Fruit fly (Drosophila melanogaster) whole organism, embryonic: ENCODE data around the gene yellow-b.

ENCODE experiments used
- Atf3 ChIP-seq: fragments of 200-800 bp; sonication (Bioruptor generic); optimal IDR thresholded peaks from 3 replicates; lab custom pipeline; 2016; ENCODE audit warnings: missing biosample characterization, missing genetic modification characterization
- CG10274 ChIP-seq: fragments of 200-800 bp; sonication (Bioruptor generic); optimal IDR thresholded peaks from 3 replicates; lab custom pipeline; 2017; ENCODE audit warnings: missing biosample characterization, mild to moderate bottlenecking, missing genetic modification characterization
- CG10959 ChIP-seq: fragments of 200-800 bp; sonication (Bioruptor generic); IDR thresholded peaks from 2 replicates; pipeline ENCODE4 v1.3.6; 2022; ENCODE audit warnings: missing biosample characterization, missing genetic modification characterization
- CG11456 ChIP-seq: fragments of 200-800 bp; sonication (Bioruptor generic); IDR thresholded peaks from 3 replicates; pipeline ENCODE4 v1.3.6; 2022; ENCODE audit warnings: missing biosample characterization, missing genetic modification characterization
- CG11504 ChIP-seq: fragments of 200-800 bp; sonication (Bioruptor generic); optimal IDR thresholded peaks from 3 replicates; lab custom pipeline; 2019; ENCODE audit warnings: missing biosample characterization, mild to moderate bottlenecking, missing genetic modification characterization, moderate library complexity
- CG11560 ChIP-seq: fragments of 200-800 bp; sonication (Bioruptor generic); IDR thresholded peaks from 3 replicates; pipeline ENCODE4 v1.3.6; 2022; ENCODE audit warnings: missing biosample characterization, missing genetic modification characterization
- CG12942 ChIP-seq: fragments of 200-800 bp; sonication (Bioruptor generic); optimal IDR thresholded peaks from 3 replicates; lab custom pipeline; 2016; ENCODE audit warnings: missing biosample characterization, missing genetic modification characterization
- CG16863 ChIP-seq: fragments of 200-800 bp; sonication (Bioruptor generic); optimal IDR thresholded peaks from 3 replicates; lab custom pipeline; 2016; ENCODE audit warnings: missing biosample characterization, missing genetic modification characterization
- CG17186 ChIP-seq: fragments of 200-800 bp; sonication (Bioruptor generic); optimal IDR thresholded peaks from 3 replicates; lab custom pipeline; 2017; ENCODE audit warnings: missing biosample characterization, missing genetic modification reagents, missing genetic modification characterization
- CG1792 ChIP-seq: fragments of 200-800 bp; sonication (Bioruptor generic); optimal IDR thresholded peaks from 2 replicates; lab custom pipeline; 2016; ENCODE audit warnings: missing biosample characterization, missing genetic modification characterization
- CG18619 ChIP-seq: fragments of 200-800 bp; sonication (Bioruptor generic); optimal IDR thresholded peaks from 3 replicates; lab custom pipeline; 2017; ENCODE audit warnings: missing biosample characterization, mild to moderate bottlenecking, missing genetic modification characterization
- CG2120 ChIP-seq: fragments of 200-800 bp; sonication (Bioruptor generic); optimal IDR thresholded peaks from 3 replicates; lab custom pipeline; 2016; ENCODE audit warnings: missing biosample characterization, missing genetic modification characterization
- CG2199 ChIP-seq: fragments of 200-800 bp; sonication (Bioruptor generic); IDR thresholded peaks from 3 replicates; pipeline ENCODE4 v1.3.6; 2022; ENCODE audit warnings: missing biosample characterization, missing genetic modification characterization
- CG2202 ChIP-seq: fragments of 200-800 bp; sonication (Bioruptor generic); optimal IDR thresholded peaks from 2 replicates; lab custom pipeline; 2018; ENCODE audit warnings: missing biosample characterization, mild to moderate bottlenecking, missing genetic modification characterization
- CG30403 ChIP-seq: fragments of 200-800 bp; sonication (Bioruptor generic); optimal IDR thresholded peaks from 3 replicates; lab custom pipeline; 2016; ENCODE audit warnings: missing biosample characterization, missing genetic modification characterization
- CG32532 ChIP-seq: fragments of 200-800 bp; sonication (Bioruptor generic); IDR thresholded peaks from 2 replicates; pipeline ENCODE4 v1.3.6; 2022; ENCODE audit warnings: missing biosample characterization, missing genetic modification characterization
- CG3995 ChIP-seq: fragments of 200-800 bp; sonication (Bioruptor generic); optimal IDR thresholded peaks from 3 replicates; lab custom pipeline; 2016; ENCODE audit warnings: missing biosample characterization, missing genetic modification characterization
- CG4360 ChIP-seq: fragments of 200-800 bp; sonication (Bioruptor generic); IDR thresholded peaks from 2 replicates; pipeline ENCODE4 v1.3.6; 2022; ENCODE audit warnings: missing biosample characterization, missing genetic modification characterization
- CG4730 ChIP-seq: fragments of 200-800 bp; sonication (Bioruptor generic); IDR thresholded peaks from 2 replicates; pipeline ENCODE4 v1.3.6; 2022; ENCODE audit warnings: missing biosample characterization, missing genetic modification characterization
- CG5180 ChIP-seq: fragments of 200-800 bp; sonication (Bioruptor generic); optimal IDR thresholded peaks from 3 replicates; lab custom pipeline; 2017; ENCODE audit warnings: missing biosample characterization, missing genetic modification characterization, mild to moderate bottlenecking, moderate library complexity, missing genetic modification reagents
- CG9797 ChIP-seq: fragments of 200-800 bp; sonication (Bioruptor generic); optimal IDR thresholded peaks from 3 replicates; lab custom pipeline; 2018; ENCODE audit warnings: missing biosample characterization, mild to moderate bottlenecking, missing genetic modification characterization
- Ets97D ChIP-seq: fragments of 200-800 bp; sonication (Bioruptor generic); optimal IDR thresholded peaks from 3 replicates; lab custom pipeline; 2016; ENCODE audit warnings: missing biosample characterization, missing genetic modification characterization
- Fer3 ChIP-seq: fragments of 200-800 bp; sonication (Bioruptor generic); optimal IDR thresholded peaks from 2 replicates; lab custom pipeline; 2018; ENCODE audit warnings: missing biosample characterization, mild to moderate bottlenecking, missing genetic modification characterization, moderate library complexity
- Lpt ChIP-seq: fragments of >200 bp; optimal IDR thresholded peaks from 2 replicates; lab custom pipeline; 2018; ENCODE audit warnings: missing biosample characterization, missing genetic modification characterization
- Mad ChIP-seq: fragments of 200-800 bp; sonication (Bioruptor generic); optimal IDR thresholded peaks from 2 replicates; lab custom pipeline; 2016; ENCODE audit warnings: missing biosample characterization, missing genetic modification characterization
- Myb ChIP-seq: fragments of 200-800 bp; sonication (Bioruptor generic); optimal IDR thresholded peaks from 2 replicates; lab custom pipeline; 2016; ENCODE audit warnings: missing biosample characterization, missing genetic modification characterization
- NfI ChIP-seq: fragments of 200-800 bp; sonication (Bioruptor generic); optimal IDR thresholded peaks from 3 replicates; lab custom pipeline; 2018; ENCODE audit warnings: missing biosample characterization, mild to moderate bottlenecking, missing genetic modification characterization, moderate library complexity
- Pdp1 ChIP-seq, 2 experiments: fragments of 200-800 bp; sonication (Bioruptor generic); optimal IDR thresholded peaks; 3 replicates each; lab custom pipeline; 2016; ENCODE audit warnings: missing biosample characterization in 2 of 2, missing genetic modification characterization in 2 of 2, mild to moderate bottlenecking in 1 of 2, moderate library complexity in 1 of 2
- Sin3A ChIP-seq: fragments of >200 bp; optimal IDR thresholded peaks from 2 replicates; lab custom pipeline; 2018
- abd-A ChIP-seq: fragments of 200-800 bp; sonication (Bioruptor generic); optimal IDR thresholded peaks from 3 replicates; lab custom pipeline; 2019; ENCODE audit warnings: missing biosample characterization, mild to moderate bottlenecking, missing genetic modification characterization, moderate library complexity
- amos ChIP-seq: fragments of 200-800 bp; sonication (Bioruptor generic); IDR thresholded peaks from 2 replicates; pipeline ENCODE4 v1.3.6; 2022; ENCODE audit warnings: missing biosample characterization, missing genetic modification characterization; ENCODE audit not compliant: partially characterized antibody
- bowl ChIP-seq: fragments of 200-800 bp; sonication (Bioruptor generic); IDR thresholded peaks from 2 replicates; pipeline ENCODE4 v1.3.6; 2022; ENCODE audit warnings: missing biosample characterization, missing genetic modification characterization
- cwo ChIP-seq: fragments of 200-800 bp; sonication (Bioruptor generic); optimal IDR thresholded peaks from 3 replicates; lab custom pipeline; 2017; ENCODE audit warnings: missing biosample characterization, missing genetic modification characterization, mild to moderate bottlenecking, moderate library complexity, missing genetic modification reagents
- emc ChIP-seq: fragments of 200-800 bp; sonication (Bioruptor generic); optimal IDR thresholded peaks from 2 replicates; lab custom pipeline; 2016; ENCODE audit warnings: missing biosample characterization, missing genetic modification characterization
- fd102C ChIP-seq: fragments of 200-800 bp; sonication (Bioruptor generic); optimal IDR thresholded peaks from 2 replicates; lab custom pipeline; 2018; ENCODE audit warnings: missing biosample characterization, mild to moderate bottlenecking, missing genetic modification characterization, moderate library complexity
- fd96Cb ChIP-seq: fragments of 200-800 bp; sonication (Bioruptor generic); optimal IDR thresholded peaks from 2 replicates; lab custom pipeline; 2018; ENCODE audit warnings: missing biosample characterization, mild to moderate bottlenecking, missing genetic modification characterization, moderate library complexity
- fu2 ChIP-seq: fragments of 200-800 bp; sonication (Bioruptor generic); optimal IDR thresholded peaks from 2 replicates; lab custom pipeline; 2016; ENCODE audit warnings: missing biosample characterization, missing genetic modification characterization
- gcm2 ChIP-seq: fragments of 200-800 bp; sonication (Bioruptor generic); optimal IDR thresholded peaks from 2 replicates; lab custom pipeline; 2016; ENCODE audit warnings: missing biosample characterization, missing genetic modification characterization
- h ChIP-seq: fragments of >200 bp; optimal IDR thresholded peaks from 2 replicates; lab custom pipeline; 2017
- hbn ChIP-seq: fragments of 200-800 bp; sonication (Bioruptor generic); IDR thresholded peaks from 2 replicates; pipeline ENCODE4 v1.3.6; 2022; ENCODE audit warnings: missing biosample characterization, missing genetic modification characterization; ENCODE audit not compliant: partially characterized antibody
- jigr1 ChIP-seq: fragments of 200-800 bp; sonication (Bioruptor generic); IDR thresholded peaks from 3 replicates; pipeline ENCODE4 v1.3.6; 2022; ENCODE audit warnings: missing biosample characterization, missing genetic modification characterization
- klu ChIP-seq: fragments of 200-800 bp; sonication (Bioruptor generic); IDR thresholded peaks from 2 replicates; pipeline ENCODE4 v1.3.6; 2022; ENCODE audit warnings: missing biosample characterization, missing genetic modification characterization
- mld ChIP-seq: fragments of 200-800 bp; sonication (Bioruptor generic); IDR thresholded peaks from 3 replicates; pipeline ENCODE4 v1.3.6; 2022; ENCODE audit warnings: missing biosample characterization, missing genetic modification characterization; ENCODE audit not compliant: partially characterized antibody
- nmo ChIP-seq: fragments of 200-800 bp; sonication (Bioruptor generic); optimal IDR thresholded peaks from 2 replicates; lab custom pipeline; 2018; ENCODE audit warnings: missing biosample characterization, mild to moderate bottlenecking, missing genetic modification characterization, moderate library complexity
- otp ChIP-seq: fragments of 200-800 bp; sonication (Bioruptor generic); IDR thresholded peaks from 3 replicates; pipeline ENCODE4, ENCODE4 v1.3.6; 2022; ENCODE audit warnings: missing biosample characterization, missing genetic modification characterization
- phol ChIP-seq: fragments of 200-800 bp; sonication (Bioruptor generic); optimal IDR thresholded peaks from 3 replicates; lab custom pipeline; 2018; ENCODE audit warnings: missing biosample characterization, mild to moderate bottlenecking, missing genetic modification characterization, moderate library complexity
- pzg ChIP-seq: fragments of 200-800 bp; sonication (Bioruptor generic); optimal IDR thresholded peaks from 3 replicates; lab custom pipeline; 2018; ENCODE audit warnings: missing biosample characterization, mild to moderate bottlenecking, missing genetic modification characterization, moderate library complexity
- tap ChIP-seq: fragments of 200-800 bp; optimal IDR thresholded peaks from 3 replicates; lab custom pipeline; 2019; ENCODE audit warnings: missing biosample characterization, mild to moderate bottlenecking, missing genetic modification characterization, moderate library complexity
- trh ChIP-seq: fragments of 200-800 bp; sonication (Bioruptor generic); optimal IDR thresholded peaks from 2 replicates; lab custom pipeline; 2016; ENCODE audit warnings: missing biosample characterization, missing genetic modification characterization
- usp ChIP-seq: fragments of >200 bp; optimal IDR thresholded peaks from 2 replicates; lab custom pipeline; 2017; ENCODE audit warnings: missing biosample characterization, missing genetic modification characterization

Gene yellow-b

DNA sequence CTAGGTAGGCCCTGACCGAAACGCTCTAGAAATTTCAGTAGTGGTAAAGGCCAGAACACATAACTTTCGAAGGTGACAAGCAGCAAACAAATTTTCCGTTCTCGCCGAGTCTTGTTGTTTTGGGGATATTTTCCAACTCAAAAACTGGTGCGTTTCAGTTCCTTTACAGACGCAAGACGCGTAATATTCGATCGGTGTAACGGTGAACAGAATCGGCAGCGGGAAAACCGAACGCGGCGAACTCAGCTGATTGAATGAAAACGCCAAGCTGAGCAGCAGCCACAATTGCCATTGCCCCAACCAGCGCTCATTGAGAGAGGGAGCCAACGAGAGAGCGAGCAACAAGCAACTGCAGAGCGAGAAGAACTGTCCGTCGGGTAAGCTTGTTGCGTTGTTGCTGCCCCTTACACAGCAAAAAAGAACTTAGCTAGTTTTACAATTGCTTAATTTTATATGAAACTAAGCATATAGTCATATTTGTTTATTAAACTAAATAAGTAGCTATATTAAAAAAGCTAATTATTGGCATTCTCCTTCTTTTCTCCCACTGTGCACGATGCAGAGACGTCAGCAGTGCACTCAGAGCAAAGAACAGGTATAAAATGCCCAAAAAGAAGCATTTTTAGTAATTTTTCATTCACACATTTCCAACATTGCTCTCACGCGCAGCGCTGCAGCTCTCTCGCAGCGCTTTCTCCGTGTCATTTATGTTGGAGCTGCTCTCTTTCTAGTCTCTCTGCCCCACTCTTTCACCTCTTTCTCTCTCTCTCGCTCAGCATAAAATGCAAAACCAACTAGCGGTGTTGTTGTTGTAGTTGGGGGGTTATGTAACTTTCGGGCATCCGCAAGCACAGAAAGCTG is 38.1 kb upstream of the yellow-b start, which contains the start of the genes Cyt-c-d and CG31808 (continued):
- peak; percentile 98 for TF ChIP-seq fd96Cb (tag; lab: Kevin White, UChicago)
- peak; percentile 89 for TF ChIP-seq CG11560 (tag; lab: Robert Waterston, UW)
- TF ChIP-seq CG2199 (GFP tag; lab: Robert Waterston, UW), result peak; percentile 97
- TF ChIP-seq fu2 (GFP tag; lab: Kevin White, UChicago), result peak; percentile 83
- TF ChIP-seq CG11456, result peak; percentile 92
- TF ChIP-seq pzg (GFP tag; lab: Kevin White, UChicago), result peak; percentile 8
- TF ChIP-seq CG30403 (GFP tag; lab: Kevin White, UChicago), result peak; percentile 98
- TF ChIP-seq tap (tag; lab: Kevin White, UChicago), result peak; percentile 97
- peak; percentile 96 for TF ChIP-seq CG4730
- TF ChIP-seq usp, result no peak
- peak; percentile 93 for TF ChIP-seq trh (GFP tag; lab: Kevin White, UChicago)
- TF ChIP-seq abd-A, result peak; percentile 55
- TF ChIP-seq hbn, result no peak
- peak; percentile 97 for TF ChIP-seq phol (tag; lab: Kevin White, UChicago)
- peak; percentile 94 for TF ChIP-seq CG32532 (GFP tag; lab: Robert Waterston, UW)
- TF ChIP-seq CG10274 (GFP tag; lab: Kevin White, UChicago), result peak; percentile 81
- TF ChIP-seq emc (GFP tag; lab: Kevin White, UChicago), result peak; percentile 72
- peak; percentile 46 for TF ChIP-seq CG3995 (GFP tag; lab: Kevin White, UChicago)
- peak; percentile 90 for TF ChIP-seq Atf3
- TF ChIP-seq CG2202 (tag; lab: Kevin White, UChicago), result peak; percentile 96
- peak; percentile 94 for TF ChIP-seq Mad (GFP tag; lab: Kevin White, UChicago)
- TF ChIP-seq mld (GFP tag; lab: Robert Waterston, UW), result no peak
- no peak for TF ChIP-seq h (lab: Kevin White, UChicago)
- TF ChIP-seq jigr1, result peak; percentile 96
- TF ChIP-seq Lpt (GFP tag; lab: Kevin White, UChicago), result no peak
- TF ChIP-seq CG9797, result peak; percentile 33
- TF ChIP-seq CG5180 (GFP tag; lab: Kevin White, UChicago), result peak; percentile 91
- TF ChIP-seq gcm2, result peak; percentile 93
- peak; percentile 65 for TF ChIP-seq fd102C (GFP tag; lab: Kevin White, UChicago)
- TF ChIP-seq Sin3A (lab: Kevin White, UChicago), result no peak
- TF ChIP-seq CG12942 (GFP tag; lab: Kevin White, UChicago), result peak; percentile 95
- TF ChIP-seq CG17186 (GFP tag; lab: Kevin White, UChicago), result peak; percentile 88
- no peak; the same call in 1 of the 2 replicates for TF ChIP-seq amos
- TF ChIP-seq Ets97D (GFP tag; lab: Kevin White, UChicago), result peak; percentile 84
- peak; percentile 95 for TF ChIP-seq Fer3 (tag; lab: Kevin White, UChicago)
- TF ChIP-seq cwo (GFP tag; lab: Kevin White, UChicago), result peak; percentile 91
- TF ChIP-seq CG2120 (GFP tag; lab: Kevin White, UChicago), result peak; percentile 97
- peak; percentile 96 for TF ChIP-seq bowl (GFP tag; lab: Robert Waterston, UW)
- TF ChIP-seq klu (GFP tag; lab: Robert Waterston, UW), result peak; percentile 87
- peak; percentile 84 for TF ChIP-seq CG4360 (GFP tag; lab: Robert Waterston, UW)
- peak; percentile 96 for TF ChIP-seq otp (GFP tag; lab: Robert Waterston, UW)
- peak; percentile 94 for TF ChIP-seq CG16863 (GFP tag; lab: Kevin White, UChicago)
- TF ChIP-seq CG11504 (tag; lab: Kevin White, UChicago), result peak; percentile 97
- TF ChIP-seq Myb (GFP tag; lab: Kevin White, UChicago), result peak; percentile 71
- peak; percentile 98 for TF ChIP-seq nmo
- peak; percentile 95 to 98 for TF ChIP-seq Pdp1 (GFP tag; optimal IDR thresholded peaks at IDR 0.05; lab: Kevin White, UChicago)
- peak; percentile 92 for TF ChIP-seq CG10959 (GFP tag; lab: Robert Waterston, UW)
- TF ChIP-seq CG18619 (GFP tag; lab: Kevin White, UChicago), result peak; percentile 97
- peak; percentile 90 for TF ChIP-seq CG1792 (GFP tag; lab: Kevin White, UChicago)
- peak; percentile 97 for TF ChIP-seq NfI (GFP tag; lab: Kevin White, UChicago)
